Worm (Caenorhabditis elegans) whole organism, L4 larva: ENCODE measurements around the gene ZK632.9.

Experiments used
- F37D6.2 ChIP-seq: sonication (generic microtip); optimal IDR thresholded peaks from 2 replicates; lab custom pipeline; 2016; ENCODE audit warnings: mild to moderate bottlenecking, missing genetic modification characterization, missing compliant biosample characterization
- R02D3.7 ChIP-seq: fragments of 150-350 bp; sonication (generic microtip); optimal IDR thresholded peaks from 3 replicates; lab custom pipeline; 2014; ENCODE audit warnings: missing biosample characterization, missing genetic modification characterization
- ZK546.5 ChIP-seq, 2 experiments: sonication (generic microtip); optimal IDR thresholded peaks; 2 replicates each; lab custom pipeline; 2017; ENCODE audit warnings: missing biosample characterization in 2 of 2, missing genetic modification characterization in 2 of 2
- aly-2 ChIP-seq: sonication (generic microtip); optimal IDR thresholded peaks from 2 replicates; lab custom pipeline; 2018; ENCODE audit warnings: missing biosample characterization, missing genetic modification characterization
- dve-1 ChIP-seq: sonication (generic microtip); optimal IDR thresholded peaks from 2 replicates; lab custom pipeline; 2017; ENCODE audit warnings: antibody characterized with exemption, mild to moderate bottlenecking, missing genetic modification characterization, missing compliant biosample characterization; ENCODE audit not compliant: insufficient read depth
- fos-1 ChIP-seq: fragments of 150-350 bp; optimal IDR thresholded peaks from 2 replicates; lab custom pipeline; 2014; ENCODE audit warnings: missing biosample characterization, missing genetic modification characterization
- lin-39 ChIP-seq: fragments of 150-350 bp; optimal IDR thresholded peaks from 2 replicates; lab custom pipeline; 2014; ENCODE audit warnings: missing biosample characterization, missing genetic modification reagents, missing genetic modification characterization
- nhr-6 ChIP-seq: fragments of 150-350 bp; optimal IDR thresholded peaks from 2 replicates; lab custom pipeline; 2014; ENCODE audit warnings: missing biosample characterization, missing genetic modification characterization
- spr-3 ChIP-seq: fragments of 200-800 bp; sonication (Bioruptor generic); optimal IDR thresholded peaks from 2 replicates; lab custom pipeline; 2018; ENCODE audit warnings: mild to moderate bottlenecking, missing genetic modification characterization, missing compliant biosample characterization
- zip-11 ChIP-seq: fragments of 200-800 bp; sonication (Bioruptor generic); IDR thresholded peaks from 2 replicates; pipeline ENCODE4 v1.3.6; 2022; ENCODE audit warnings: missing genetic modification characterization, missing compliant biosample characterization

DNA sequence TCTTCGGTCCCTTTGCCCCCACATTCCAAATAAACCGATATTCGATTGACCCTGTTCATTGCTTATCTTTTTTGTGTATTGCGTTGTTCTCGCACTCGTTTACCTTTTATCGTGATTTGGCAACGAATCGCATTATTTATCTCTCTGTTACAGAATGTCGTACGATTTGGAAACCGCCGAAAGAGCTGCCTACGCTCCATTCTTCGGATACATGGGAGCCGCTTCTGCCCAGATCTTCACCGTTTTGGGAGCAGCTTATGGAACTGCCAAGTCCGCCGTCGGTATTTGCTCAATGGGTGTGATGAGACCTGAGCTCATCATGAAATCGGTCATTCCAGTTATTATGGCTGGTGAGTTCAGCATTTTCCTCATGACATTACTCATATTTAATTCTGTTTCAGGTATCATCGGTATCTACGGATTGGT lies 43.2 kb downstream of the ZK632.9 start, which contains the start of gene vha-2:
- TF ChIP-seq R02D3.7 (tag; lab: Kevin White, UChicago) (no peak), aly-2 (tag; lab: Kevin White, UChicago) (no peak), ZK546.5 (tag; optimal IDR thresholded peaks at IDR 0.05; lab: Kevin White, UChicago) (no peak), F37D6.2 (no peak), dve-1 (peak; percentile 31), spr-3 (GFP tag; lab: Kevin White, UChicago) (no peak), lin-39 (no peak), nhr-6 (tag; lab: Kevin White, UChicago) (no peak), zip-11 (GFP tag; lab: Robert Waterston, UW) (no peak), fos-1 (tag; lab: Kevin White, UChicago) (no peak)
